Worm (Caenorhabditis elegans) whole organism, mixed stage, embryonic: Measurements from ENCODE around the gene ZK643.2.

Experiments used
- cnd-1 ChIP-seq: fragments of 200-800 bp; sonication (Bioruptor generic); optimal IDR thresholded peaks from 2 replicates; lab custom pipeline; 2018; ENCODE audit warnings: mild to moderate bottlenecking, missing genetic modification characterization, missing compliant biosample characterization
- elt-1 ChIP-seq: sonication (generic microtip); optimal IDR thresholded peaks from 2 replicates; lab custom pipeline; 2017; ENCODE audit warnings: missing genetic modification characterization, mild to moderate bottlenecking, missing compliant biosample characterization, antibody characterized with exemption, moderate library complexity, borderline replicate concordance; ENCODE audit not compliant: insufficient read depth
- elt-3 ChIP-seq: fragments of 150-350 bp; optimal IDR thresholded peaks from 2 replicates; lab custom pipeline; 2014; ENCODE audit warnings: missing biosample characterization, missing genetic modification characterization
- nhr-12 ChIP-seq: fragments of 150-350 bp; optimal IDR thresholded peaks from 2 replicates; lab custom pipeline; 2014; ENCODE audit warnings: missing biosample characterization, missing genetic modification characterization
- nhr-237 ChIP-seq: fragments of 150-350 bp; optimal IDR thresholded peaks from 2 replicates; lab custom pipeline; 2014; ENCODE audit warnings: missing biosample characterization, missing genetic modification characterization
- snpc-4 ChIP-seq: fragments of 150-350 bp; optimal IDR thresholded peaks from 2 replicates; lab custom pipeline; 2014; ENCODE audit warnings: missing biosample characterization, missing genetic modification characterization

- TF ChIP-seq snpc-4 (tag; lab: Kevin White, UChicago): no peak
- TF ChIP-seq nhr-12 (tag; lab: Kevin White, UChicago): no peak
- TF ChIP-seq cnd-1 (tag; lab: Kevin White, UChicago): no peak
- TF ChIP-seq elt-1 (tag; lab: Kevin White, UChicago): no peak
- TF ChIP-seq nhr-237 (tag; lab: Kevin White, UChicago): no peak
- no peak for TF ChIP-seq elt-3 (tag; lab: Kevin White, UChicago)
Measured at ce11 chrIII:8913469-8913868, 42.9 kb upstream of the ZK643.2 start, which contains the start of gene trxr-2.
